Fruit fly (Drosophila melanogaster) S2 (cell line): Measurements from ENCODE around the gene PolE2.

ENCODE experiments used
- CG8478 ChIP-seq: fragments of >200 bp; optimal IDR thresholded peaks from 2 replicates; lab custom pipeline; 2018
- CTCF ChIP-seq, 2 experiments: fragments of >200 bp; optimal IDR thresholded peaks; 2 replicates each; lab custom pipeline; 2018

dm6 chr3L:5903955-5904354, 6.7 kb upstream of the PolE2 start, which contains the start of gene CG32413:
- TF ChIP-seq CG8478 (lab: Kevin White, UChicago) (no peak), CTCF (optimal IDR thresholded peaks at IDR 0.05; lab: Kevin White, UChicago) (no peak)
